Worm (Caenorhabditis elegans) whole organism, late embryonic: ENCODE data around the gene ZK512.1.
A peak's percentile ranks its signal among the peaks of the same experiment; 100 is the strongest.

Experiments
- C08G9.2 ChIP-seq: sonication (generic microtip); optimal IDR thresholded peaks from 2 replicates; lab custom pipeline; 2016; ENCODE audit warnings: mild to moderate bottlenecking, missing genetic modification characterization, moderate library complexity, missing compliant biosample characterization
- C38D4.7 ChIP-seq: fragments of 200-800 bp; sonication (Bioruptor generic); optimal IDR thresholded peaks from 2 replicates; lab custom pipeline; 2018; ENCODE audit warnings: mild to moderate bottlenecking, missing genetic modification characterization, moderate library complexity, missing compliant biosample characterization
- K09A11.1 ChIP-seq: sonication (generic microtip); optimal IDR thresholded peaks from 2 replicates; lab custom pipeline; 2017; ENCODE audit warnings: antibody characterized with exemption, mild to moderate bottlenecking, missing genetic modification characterization, missing compliant biosample characterization; ENCODE audit not compliant: insufficient read depth
- T23F11.4 ChIP-seq: fragments of 200-800 bp; sonication (Bioruptor generic); optimal IDR thresholded peaks from 2 replicates; lab custom pipeline; 2018; ENCODE audit warnings: mild to moderate bottlenecking, missing genetic modification characterization, missing compliant biosample characterization
- ahr-1 ChIP-seq: sonication (generic microtip); optimal IDR thresholded peaks from 2 replicates; lab custom pipeline; 2016; ENCODE audit warnings: missing genetic modification characterization, missing compliant biosample characterization
- ama-1 ChIP-seq: fragments of 150-350 bp; optimal IDR thresholded peaks from 2 replicates; lab custom pipeline; 2014
- ceh-14 ChIP-seq: sonication (generic microtip); optimal IDR thresholded peaks from 2 replicates; lab custom pipeline; 2016; ENCODE audit warnings: missing genotype, missing genetic modification characterization, missing compliant biosample characterization
- ceh-18 ChIP-seq: sonication (generic microtip); optimal IDR thresholded peaks from 2 replicates; lab custom pipeline; 2016; ENCODE audit warnings: missing genetic modification characterization, missing compliant biosample characterization
- ceh-19 ChIP-seq: fragments of 200-800 bp; sonication (Bioruptor generic); optimal IDR thresholded peaks from 2 replicates; lab custom pipeline; 2018; ENCODE audit warnings: mild to moderate bottlenecking, missing genetic modification characterization, missing compliant biosample characterization
- ceh-2 ChIP-seq: sonication (generic microtip); optimal IDR thresholded peaks from 2 replicates; lab custom pipeline; 2016; ENCODE audit warnings: missing genotype, missing genetic modification characterization, missing compliant biosample characterization
- ceh-30 ChIP-seq: fragments of 150-350 bp; optimal IDR thresholded peaks from 2 replicates; lab custom pipeline; 2014; ENCODE audit warnings: missing biosample characterization, missing genetic modification characterization
- ceh-31 ChIP-seq: sonication (generic microtip); optimal IDR thresholded peaks from 2 replicates; lab custom pipeline; 2016; ENCODE audit warnings: missing genetic modification characterization, missing compliant biosample characterization
- ceh-34 ChIP-seq: sonication (generic microtip); optimal IDR thresholded peaks from 2 replicates; lab custom pipeline; 2016; ENCODE audit warnings: mild to moderate bottlenecking, missing genetic modification characterization, missing compliant biosample characterization
- ceh-48 ChIP-seq: sonication (generic microtip); optimal IDR thresholded peaks from 2 replicates; lab custom pipeline; 2016; ENCODE audit warnings: missing genetic modification characterization, inconsistent platforms, missing compliant biosample characterization
- ceh-6 ChIP-seq: fragments of 200-800 bp; sonication (Bioruptor generic); optimal IDR thresholded peaks from 2 replicates; lab custom pipeline; 2018; ENCODE audit warnings: mild to moderate bottlenecking, missing genetic modification characterization, missing compliant biosample characterization
- ceh-9 ChIP-seq: sonication (generic microtip); optimal IDR thresholded peaks from 2 replicates; lab custom pipeline; 2016; ENCODE audit warnings: mild to moderate bottlenecking, missing genetic modification characterization, inconsistent platforms, missing compliant biosample characterization
- che-1 ChIP-seq: sonication (generic microtip); optimal IDR thresholded peaks from 2 replicates; lab custom pipeline; 2016; ENCODE audit warnings: mild to moderate bottlenecking, missing genetic modification characterization, missing compliant biosample characterization
- dmd-4 ChIP-seq: sonication (generic microtip); optimal IDR thresholded peaks from 2 replicates; lab custom pipeline; 2016; ENCODE audit warnings: borderline replicate concordance, missing genetic modification characterization, missing compliant biosample characterization
- dve-1 ChIP-seq: sonication (generic microtip); optimal IDR thresholded peaks from 2 replicates; lab custom pipeline; 2017; ENCODE audit warnings: antibody characterized with exemption, mild to moderate bottlenecking, missing genetic modification characterization, missing compliant biosample characterization
- elt-4 ChIP-seq: sonication (generic microtip); optimal IDR thresholded peaks from 2 replicates; lab custom pipeline; 2016; ENCODE audit warnings: missing genetic modification characterization, missing compliant biosample characterization
- ets-4 ChIP-seq: sonication (generic microtip); optimal IDR thresholded peaks from 2 replicates; lab custom pipeline; 2016; ENCODE audit warnings: missing genetic modification characterization, missing compliant biosample characterization
- eyg-1 ChIP-seq: sonication (generic microtip); optimal IDR thresholded peaks from 2 replicates; lab custom pipeline; 2016; ENCODE audit warnings: missing genotype, missing genetic modification characterization, missing compliant biosample characterization
- fax-1 ChIP-seq: sonication (generic microtip); optimal IDR thresholded peaks from 2 replicates; lab custom pipeline; 2016; ENCODE audit warnings: missing genotype, missing genetic modification characterization, missing compliant biosample characterization
- gmeb-2 ChIP-seq: sonication (generic microtip); optimal IDR thresholded peaks from 2 replicates; lab custom pipeline; 2016; ENCODE audit warnings: missing genetic modification characterization, inconsistent platforms, missing compliant biosample characterization
- hlh-13 ChIP-seq: fragments of 200-800 bp; sonication (Bioruptor generic); optimal IDR thresholded peaks from 2 replicates; lab custom pipeline; 2018; ENCODE audit warnings: mild to moderate bottlenecking, missing genetic modification characterization, missing compliant biosample characterization
- hlh-15 ChIP-seq: sonication (generic microtip); optimal IDR thresholded peaks from 2 replicates; lab custom pipeline; 2016; ENCODE audit warnings: missing genetic modification characterization, missing compliant biosample characterization
- hlh-30 ChIP-seq: sonication (generic microtip); optimal IDR thresholded peaks from 2 replicates; lab custom pipeline; 2017; ENCODE audit warnings: antibody characterized with exemption, missing genetic modification characterization, missing compliant biosample characterization; ENCODE audit not compliant: insufficient read depth
- nhr-232 ChIP-seq: sonication (generic microtip); optimal IDR thresholded peaks from 2 replicates; lab custom pipeline; 2016; ENCODE audit warnings: missing genetic modification characterization, missing compliant biosample characterization
- odd-2 ChIP-seq: sonication (generic microtip); optimal IDR thresholded peaks from 2 replicates; lab custom pipeline; 2017; ENCODE audit warnings: antibody characterized with exemption, mild to moderate bottlenecking, missing genetic modification characterization, missing compliant biosample characterization
- pag-3 ChIP-seq: sonication (generic microtip); optimal IDR thresholded peaks from 2 replicates; lab custom pipeline; 2016; ENCODE audit warnings: missing compliant biosample characterization, missing genetic modification characterization, borderline replicate concordance
- pat-9 ChIP-seq: fragments of 200-800 bp; sonication (Bioruptor generic); optimal IDR thresholded peaks from 2 replicates; lab custom pipeline; 2018; ENCODE audit warnings: mild to moderate bottlenecking, missing genetic modification characterization, moderate library complexity, missing compliant biosample characterization
- pha-2 ChIP-seq: sonication (generic microtip); optimal IDR thresholded peaks from 2 replicates; lab custom pipeline; 2017; ENCODE audit warnings: mild to moderate bottlenecking, missing genetic modification characterization, missing compliant biosample characterization
- pha-4 ChIP-seq: fragments of 150-350 bp; optimal IDR thresholded peaks from 2 replicates; lab custom pipeline; 2018; ENCODE audit warnings: missing biosample characterization, missing genetic modification reagents, missing genetic modification characterization
- pqm-1 ChIP-seq: sonication (generic microtip); optimal IDR thresholded peaks from 2 replicates; lab custom pipeline; 2016; ENCODE audit warnings: missing genetic modification characterization, missing compliant biosample characterization
- pros-1 ChIP-seq: fragments of 150-350 bp; optimal IDR thresholded peaks from 2 replicates; lab custom pipeline; 2014; ENCODE audit warnings: missing biosample characterization, missing genetic modification reagents, missing genetic modification characterization
- ref-2 ChIP-seq: sonication (generic microtip); optimal IDR thresholded peaks from 2 replicates; lab custom pipeline; 2016; ENCODE audit warnings: missing genetic modification characterization, missing compliant biosample characterization
- rnt-1 ChIP-seq: sonication (generic microtip); optimal IDR thresholded peaks from 2 replicates; lab custom pipeline; 2016; ENCODE audit warnings: missing genetic modification characterization, missing compliant biosample characterization
- sox-4 ChIP-seq: sonication (generic microtip); optimal IDR thresholded peaks from 2 replicates; lab custom pipeline; 2017; ENCODE audit warnings: mild to moderate bottlenecking, missing genetic modification characterization, inconsistent platforms, missing compliant biosample characterization
- syd-9 ChIP-seq: sonication (generic microtip); optimal IDR thresholded peaks from 2 replicates; lab custom pipeline; 2016; ENCODE audit warnings: mild to moderate bottlenecking, missing genetic modification characterization, moderate library complexity, missing compliant biosample characterization
- tbx-2 ChIP-seq: sonication (generic microtip); optimal IDR thresholded peaks from 2 replicates; lab custom pipeline; 2016; ENCODE audit warnings: missing genetic modification characterization, missing compliant biosample characterization
- tbx-7 ChIP-seq: sonication (generic microtip); optimal IDR thresholded peaks from 2 replicates; lab custom pipeline; 2016; ENCODE audit warnings: missing genotype, missing genetic modification characterization, missing compliant biosample characterization
- ttx-3 ChIP-seq: sonication (generic microtip); optimal IDR thresholded peaks from 2 replicates; lab custom pipeline; 2016; ENCODE audit warnings: missing genetic modification reagents, missing genetic modification characterization, missing compliant biosample characterization
- unc-3 ChIP-seq, 2 experiments: fragments of 200-800 bp in 1 of 2; sonication (Bioruptor generic) in 1 of 2; sonication (generic microtip) in 1 of 2; conservative IDR thresholded peaks in 1 of 2; optimal IDR thresholded peaks in 1 of 2; 2 replicates each; pipeline versions ENCODE4 v1.3.6 to Lab custom; 2016 to 2022; ENCODE audit warnings: missing compliant biosample characterization in 2 of 2, missing genetic modification characterization in 2 of 2, missing genetic modification reagents in 1 of 2
- unc-42 ChIP-seq: sonication (generic microtip); optimal IDR thresholded peaks from 2 replicates; lab custom pipeline; 2016; ENCODE audit warnings: missing genotype, missing genetic modification characterization, missing compliant biosample characterization
- unc-55 ChIP-seq: sonication (generic microtip); optimal IDR thresholded peaks from 2 replicates; lab custom pipeline; 2017; ENCODE audit warnings: missing biosample characterization, missing genetic modification reagents, missing genetic modification characterization
- zip-5 ChIP-seq: sonication (generic microtip); optimal IDR thresholded peaks from 2 replicates; lab custom pipeline; 2016; ENCODE audit warnings: missing genetic modification characterization, missing compliant biosample characterization
- ztf-16 ChIP-seq: sonication (generic microtip); optimal IDR thresholded peaks from 2 replicates; lab custom pipeline; 2017; ENCODE audit warnings: missing genetic modification characterization, missing compliant biosample characterization

The ZK512.1 gene

ce11 chrIII:9084329-9084728 is 30.4 kb upstream of the ZK512.1 start (continued):
- TF ChIP-seq ref-2 (tag; lab: Kevin White, UChicago) (no peak), K09A11.1 (no peak), hlh-15 (tag; lab: Kevin White, UChicago) (no peak), ets-4 (no peak), nhr-232 (tag; lab: Kevin White, UChicago) (no peak), T23F11.4 (GFP tag; lab: Kevin White, UChicago) (no peak), dve-1 (tag; lab: Kevin White, UChicago) (no peak), hlh-13 (no peak), ceh-2 (no peak), sox-4 (tag; lab: Kevin White, UChicago) (no peak), ahr-1 (tag; lab: Kevin White, UChicago) (no peak), ceh-34 (peak; percentile 11), pha-4 (tag; lab: Kevin White, UChicago) (no peak), gmeb-2 (tag; lab: Kevin White, UChicago) (no peak), tbx-2 (no peak), pros-1 (tag; lab: Kevin White, UChicago) (no peak), zip-5 (tag; lab: Kevin White, UChicago) (no peak), ceh-18 (no peak), C38D4.7 (GFP tag; lab: Kevin White, UChicago) (no peak), syd-9 (peak; percentile 1), pat-9 (no peak), unc-3 (GFP tag; conservative IDR thresholded peaks at IDR 0.05; lab: Robert Waterston, UW) (no peak), unc-3 (tag; optimal IDR thresholded peaks at IDR 0.05; lab: Kevin White, UChicago) (peak; percentile 28), ceh-19 (no peak), dmd-4 (tag; lab: Kevin White, UChicago) (no peak), hlh-30 (no peak), pha-2 (tag; lab: Kevin White, UChicago) (no peak), pqm-1 (tag; lab: Kevin White, UChicago) (no peak), eyg-1 (tag; lab: Kevin White, UChicago) (no peak), rnt-1 (tag; lab: Kevin White, UChicago) (peak; percentile 1), fax-1 (tag; lab: Kevin White, UChicago) (no peak), ceh-48 (tag; lab: Kevin White, UChicago) (no peak), ama-1 (lab: Kevin White, UChicago) (no peak), odd-2 (tag; lab: Kevin White, UChicago) (no peak), che-1 (no peak), tbx-7 (no peak), elt-4 (tag; lab: Kevin White, UChicago) (no peak), ttx-3 (tag; lab: Kevin White, UChicago) (no peak), unc-55 (GFP tag; lab: Kevin White, UChicago) (peak; percentile 82), ztf-16 (tag; lab: Kevin White, UChicago) (no peak), ceh-14 (tag; lab: Kevin White, UChicago) (no peak), ceh-6 (GFP tag; lab: Kevin White, UChicago) (no peak), ceh-9 (no peak), unc-42 (tag; lab: Kevin White, UChicago) (peak; percentile 91), ceh-31 (tag; lab: Kevin White, UChicago) (peak; percentile 14), pag-3 (tag; lab: Kevin White, UChicago) (no peak), C08G9.2 (tag; lab: Kevin White, UChicago) (no peak), ceh-30 (no peak)
